Fruit fly (Drosophila melanogaster) whole organism, embryonic: ENCODE data around the gene CG5172.

Experiments used
- Atf6 ChIP-seq: fragments of 200-800 bp; sonication (Bioruptor generic); IDR thresholded peaks from 2 replicates; pipeline ENCODE4 v1.3.6; 2022; ENCODE audit warnings: missing biosample characterization, missing genetic modification characterization
- B-H1 ChIP-seq: fragments of 200-800 bp; sonication (Bioruptor generic); IDR thresholded peaks from 3 replicates; pipeline ENCODE4 v1.3.6; 2022; ENCODE audit warnings: missing biosample characterization, missing genetic modification characterization
- CG12769 ChIP-seq: fragments of 200-800 bp; sonication (Bioruptor generic); optimal IDR thresholded peaks from 2 replicates; lab custom pipeline; 2019; ENCODE audit warnings: missing biosample characterization, mild to moderate bottlenecking, missing genetic modification characterization, moderate library complexity
- CG13296 ChIP-seq: fragments of 200-800 bp; sonication (Bioruptor generic); optimal IDR thresholded peaks from 3 replicates; lab custom pipeline; 2018; ENCODE audit warnings: missing biosample characterization, mild to moderate bottlenecking, missing genetic modification characterization
- CG14667 ChIP-seq: fragments of 200-800 bp; sonication (Bioruptor generic); IDR thresholded peaks from 2 replicates; pipeline ENCODE4 v1.3.6; 2022; ENCODE audit warnings: missing biosample characterization, missing genetic modification characterization
- CG15514 ChIP-seq: fragments of 200-800 bp; sonication (Bioruptor generic); optimal IDR thresholded peaks from 3 replicates; lab custom pipeline; 2017; ENCODE audit warnings: missing biosample characterization, missing genetic modification characterization, mild to moderate bottlenecking, moderate library complexity, missing genetic modification reagents
- CG1602 ChIP-seq: fragments of 200-800 bp; sonication (Bioruptor generic); optimal IDR thresholded peaks from 3 replicates; lab custom pipeline; 2016; ENCODE audit warnings: missing biosample characterization, missing genetic modification characterization
- CG16815 ChIP-seq: fragments of 200-800 bp; sonication (Bioruptor generic); optimal IDR thresholded peaks from 3 replicates; lab custom pipeline; 2017; ENCODE audit warnings: missing biosample characterization, mild to moderate bottlenecking, missing genetic modification characterization
- CG17328 ChIP-seq: fragments of 200-800 bp; sonication (Bioruptor generic); IDR thresholded peaks from 2 replicates; pipeline ENCODE4 v1.3.6; 2022; ENCODE audit warnings: missing biosample characterization, missing genetic modification characterization
- CG17612 ChIP-seq: fragments of 200-800 bp; sonication (Bioruptor generic); IDR thresholded peaks from 2 replicates; pipeline ENCODE4 v1.3.6; 2022; ENCODE audit warnings: missing biosample characterization, missing genetic modification characterization
- CG31224 ChIP-seq: fragments of 200-800 bp; sonication (Bioruptor generic); IDR thresholded peaks from 2 replicates; pipeline ENCODE4 v1.3.6; 2022; ENCODE audit warnings: missing biosample characterization, missing genetic modification characterization
- CG31441 ChIP-seq: fragments of 200-800 bp; sonication (Bioruptor generic); IDR thresholded peaks from 2 replicates; pipeline ENCODE4 v1.3.6; 2022; ENCODE audit warnings: missing biosample characterization, missing genetic modification characterization
- CG32767 ChIP-seq: fragments of 200-800 bp; sonication (Bioruptor generic); IDR thresholded peaks from 2 replicates; pipeline ENCODE4 v1.3.6; 2022; ENCODE audit warnings: missing biosample characterization, missing genetic modification characterization
- CG32772 ChIP-seq: fragments of 200-800 bp; sonication (Bioruptor generic); IDR thresholded peaks from 2 replicates; pipeline ENCODE4 v1.3.6; 2022; ENCODE audit warnings: missing biosample characterization, missing genetic modification characterization
- CG3726 ChIP-seq: fragments of 200-800 bp; sonication (Bioruptor generic); IDR thresholded peaks from 3 replicates; pipeline ENCODE4, ENCODE4 v1.3.6; 2022; ENCODE audit warnings: missing biosample characterization, missing genetic modification characterization
- CG3838 ChIP-seq: fragments of 200-800 bp; sonication (Bioruptor generic); optimal IDR thresholded peaks from 3 replicates; lab custom pipeline; 2016; ENCODE audit warnings: missing biosample characterization, missing genetic modification characterization
- CG3847 ChIP-seq: fragments of 200-800 bp; sonication (Bioruptor generic); IDR thresholded peaks from 2 replicates; pipeline ENCODE4 v1.3.6; 2022; ENCODE audit warnings: missing biosample characterization, missing genetic modification characterization
- CG7372 ChIP-seq: fragments of 200-800 bp; sonication (Bioruptor generic); IDR thresholded peaks from 2 replicates; pipeline ENCODE4 v1.3.6; 2022; ENCODE audit warnings: missing biosample characterization, missing genetic modification characterization
- CG7839 ChIP-seq: fragments of 200-800 bp; sonication (Bioruptor generic); optimal IDR thresholded peaks from 3 replicates; lab custom pipeline; 2018; ENCODE audit warnings: missing biosample characterization, mild to moderate bottlenecking, missing genetic modification characterization, moderate library complexity
- CG9817 ChIP-seq: fragments of 200-800 bp; sonication (Bioruptor generic); optimal IDR thresholded peaks from 2 replicates; lab custom pipeline; 2018; ENCODE audit warnings: missing biosample characterization, mild to moderate bottlenecking, missing genetic modification characterization, moderate library complexity
- CoRest ChIP-seq: fragments of 200-800 bp; sonication (Bioruptor generic); optimal IDR thresholded peaks from 3 replicates; lab custom pipeline; 2018; ENCODE audit warnings: missing biosample characterization, mild to moderate bottlenecking, missing genetic modification characterization, moderate library complexity
- D ChIP-seq, 2 experiments: fragments of 200-800 bp in 1 of 2; fragments of >200 bp in 1 of 2; sonication (Bioruptor generic) in 1 of 2; optimal IDR thresholded peaks; 2 replicates in 1 of 2; 3 replicates in 1 of 2; lab custom pipeline; 2017; ENCODE audit warnings: mild to moderate bottlenecking in 1 of 2, missing biosample characterization in 1 of 2, missing genetic modification characterization in 1 of 2, missing genetic modification reagents in 1 of 2
- Dbx ChIP-seq: fragments of 200-800 bp; sonication (Bioruptor generic); IDR thresholded peaks from 3 replicates; pipeline ENCODE4 v1.3.6; 2022; ENCODE audit warnings: missing biosample characterization, missing genetic modification characterization
- Drgx ChIP-seq: fragments of 200-800 bp; sonication (Bioruptor generic); IDR thresholded peaks from 2 replicates; pipeline ENCODE4 v1.3.6; 2022; ENCODE audit warnings: missing biosample characterization, missing genetic modification characterization
- E2f2 ChIP-seq: fragments of 200-800 bp; sonication (Bioruptor generic); IDR thresholded peaks from 2 replicates; pipeline ENCODE4 v1.3.6; 2022; ENCODE audit warnings: missing biosample characterization, missing genetic modification characterization
- Oaz ChIP-seq: fragments of 200-800 bp; sonication (Bioruptor generic); IDR thresholded peaks from 2 replicates; pipeline ENCODE4 v1.3.6; 2022; ENCODE audit warnings: missing biosample characterization, missing genetic modification characterization
- Oli ChIP-seq: fragments of 200-800 bp; sonication (Bioruptor generic); optimal IDR thresholded peaks from 2 replicates; lab custom pipeline; 2018; ENCODE audit warnings: missing biosample characterization, mild to moderate bottlenecking, missing genetic modification characterization, moderate library complexity
- Rx ChIP-seq: fragments of 200-800 bp; sonication (Bioruptor generic); IDR thresholded peaks from 2 replicates; pipeline ENCODE4 v1.3.6; 2022; ENCODE audit warnings: missing biosample characterization, missing genetic modification characterization
- Scr ChIP-seq: fragments of 200-800 bp; sonication (Bioruptor generic); IDR thresholded peaks from 2 replicates; pipeline ENCODE4 v1.3.6; 2022; ENCODE audit warnings: missing biosample characterization, missing genetic modification characterization; ENCODE audit not compliant: partially characterized antibody
- Ssrp ChIP-seq: fragments of 200-800 bp; sonication (Bioruptor generic); optimal IDR thresholded peaks from 2 replicates; lab custom pipeline; 2018; ENCODE audit warnings: missing biosample characterization, mild to moderate bottlenecking, missing genetic modification characterization, moderate library complexity
- ase ChIP-seq: fragments of 200-800 bp; sonication (Bioruptor generic); IDR thresholded peaks from 3 replicates; pipeline ENCODE4 v1.3.6; 2022; ENCODE audit warnings: missing biosample characterization, missing genetic modification characterization
- bab2 ChIP-seq: fragments of 200-800 bp; sonication (Bioruptor generic); optimal IDR thresholded peaks from 2 replicates; lab custom pipeline; 2016; ENCODE audit warnings: missing biosample characterization, missing genetic modification characterization
- bsh ChIP-seq, 2 experiments: fragments of 200-800 bp; sonication (Bioruptor generic); optimal IDR thresholded peaks; 2 replicates each; lab custom pipeline; 2017 to 2018; ENCODE audit warnings: mild to moderate bottlenecking in 2 of 2, missing biosample characterization in 2 of 2, missing genetic modification characterization in 2 of 2, moderate library complexity in 1 of 2
- chinmo ChIP-seq: fragments of 200-800 bp; sonication (Bioruptor generic); IDR thresholded peaks from 4 replicates; pipeline ENCODE4 v1.3.6; 2022; ENCODE audit warnings: missing biosample characterization, missing genetic modification characterization; ENCODE audit not compliant: partially characterized antibody
- crol ChIP-seq: fragments of 200-800 bp; sonication (Bioruptor generic); IDR thresholded peaks from 2 replicates; pipeline ENCODE4 v1.3.6; 2022; ENCODE audit warnings: missing biosample characterization, missing genetic modification characterization
- danr ChIP-seq: fragments of 200-800 bp; sonication (Bioruptor generic); IDR thresholded peaks from 2 replicates; pipeline ENCODE4 v1.3.6; 2022; ENCODE audit warnings: missing biosample characterization, missing genetic modification characterization
- eyg ChIP-seq: fragments of 200-800 bp; sonication (Bioruptor generic); optimal IDR thresholded peaks from 3 replicates; lab custom pipeline; 2016; ENCODE audit warnings: missing biosample characterization, missing genetic modification characterization
- gem ChIP-seq: fragments of 200-800 bp; sonication (Bioruptor generic); optimal IDR thresholded peaks from 2 replicates; lab custom pipeline; 2019; ENCODE audit warnings: missing biosample characterization, mild to moderate bottlenecking, missing genetic modification characterization, moderate library complexity
- grn ChIP-seq: fragments of 200-800 bp; sonication (Bioruptor generic); optimal IDR thresholded peaks from 3 replicates; lab custom pipeline; 2017; ENCODE audit warnings: missing biosample characterization, missing genetic modification characterization
- lbe ChIP-seq: fragments of 200-800 bp; sonication (Bioruptor generic); optimal IDR thresholded peaks from 2 replicates; lab custom pipeline; 2016; ENCODE audit warnings: missing biosample characterization, mild to moderate bottlenecking, missing genetic modification characterization
- nom ChIP-seq: fragments of 200-800 bp; sonication (Bioruptor generic); optimal IDR thresholded peaks from 2 replicates; lab custom pipeline; 2017; ENCODE audit warnings: missing biosample characterization, missing genetic modification characterization, mild to moderate bottlenecking, moderate library complexity, missing genetic modification reagents
- pho ChIP-seq: fragments of 200-800 bp; sonication (Bioruptor generic); optimal IDR thresholded peaks from 2 replicates; lab custom pipeline; 2016; ENCODE audit warnings: missing biosample characterization, missing genetic modification characterization
- psq ChIP-seq: fragments of 200-800 bp; sonication (Bioruptor generic); optimal IDR thresholded peaks from 2 replicates; lab custom pipeline; 2017; ENCODE audit warnings: missing biosample characterization, missing genetic modification characterization
- pum ChIP-seq: fragments of 200-800 bp; sonication (Bioruptor generic); optimal IDR thresholded peaks from 2 replicates; lab custom pipeline; 2016; ENCODE audit warnings: missing biosample characterization, missing genetic modification characterization
- row ChIP-seq: fragments of 200-800 bp; sonication (Bioruptor generic); IDR thresholded peaks from 3 replicates; pipeline ENCODE4 v1.3.6; 2022; ENCODE audit warnings: missing biosample characterization, missing genetic modification characterization
- sens ChIP-seq: fragments of 200-800 bp; sonication (Bioruptor generic); peaks from one replicate; lab custom pipeline; 2016; ENCODE audit warnings: missing biosample characterization, missing genetic modification characterization
- stc ChIP-seq: fragments of 200-800 bp; sonication (Bioruptor generic); IDR thresholded peaks from 2 replicates; pipeline ENCODE4 v1.3.6; 2022; ENCODE audit warnings: missing biosample characterization, missing genetic modification characterization
- tio ChIP-seq: fragments of 200-800 bp; sonication (Bioruptor generic); optimal IDR thresholded peaks from 2 replicates; lab custom pipeline; 2017; ENCODE audit warnings: missing biosample characterization, missing genetic modification characterization, inconsistent platforms
- ttk ChIP-seq: fragments of 200-800 bp; sonication (Bioruptor generic); IDR thresholded peaks from 2 replicates; pipeline ENCODE4 v2.1.2; 2022; ENCODE audit warnings: missing biosample characterization, missing genetic modification characterization
- zf30C ChIP-seq: fragments of 200-800 bp; sonication (Bioruptor generic); optimal IDR thresholded peaks from 3 replicates; lab custom pipeline; 2018; ENCODE audit warnings: missing biosample characterization, mild to moderate bottlenecking, missing genetic modification characterization

CG5172 gene

dm6 chrX:17176542-17176941 lies 44.7 kb upstream of the CG5172 start (continued):
- TF ChIP-seq CG14667 (GFP tag; lab: Robert Waterston, UW) (0 out of 2 replicates have a peak, but pooled peaks have one; percentile 22), crol (GFP tag; lab: Robert Waterston, UW) (no peak), bsh (GFP tag; optimal IDR thresholded peaks at IDR 0.05; lab: Kevin White, UChicago) (peak; percentile 29 to 31), sens (GFP tag; lab: Kevin White, UChicago) (peak; percentile 83), B-H1 (peak; percentile 30; the same call in 2 of the 3 replicates), CG17612 (GFP tag; lab: Robert Waterston, UW) (no peak), Scr (GFP tag; lab: Robert Waterston, UW) (no peak), CG3838 (no peak), grn (GFP tag; lab: Kevin White, UChicago) (no peak), CG12769 (peak; percentile 32), Oaz (peak; percentile 41; the same call in 1 of the 2 replicates), Drgx (GFP tag; lab: Robert Waterston, UW) (peak; percentile 60), eyg (GFP tag; lab: Kevin White, UChicago) (no peak), chinmo (no peak), lbe (GFP tag; lab: Kevin White, UChicago) (no peak), ttk (GFP tag; lab: Robert Waterston, UW) (peak; percentile 48), CG3726 (GFP tag; lab: Robert Waterston, UW) (0 out of 3 replicates have a peak, but pooled peaks have one; percentile 43), CG32767 (GFP tag; lab: Robert Waterston, UW) (no peak), danr (GFP tag; lab: Robert Waterston, UW) (0 out of 2 replicates have a peak, but pooled peaks have one; percentile 6), Atf6 (GFP tag; lab: Robert Waterston, UW) (peak; percentile 72), psq (GFP tag; lab: Kevin White, UChicago) (no peak), CG9817 (tag; lab: Kevin White, UChicago) (peak; percentile 35), CG13296 (GFP tag; lab: Kevin White, UChicago) (peak; percentile 38), pho (GFP tag; lab: Kevin White, UChicago) (no peak), D (optimal IDR thresholded peaks at IDR 0.05; lab: Kevin White, UChicago) (no peak), D (GFP tag; optimal IDR thresholded peaks at IDR 0.05; lab: Kevin White, UChicago) (no peak), stc (peak; percentile 68), CG16815 (GFP tag; lab: Kevin White, UChicago) (no peak), nom (no peak), pum (GFP tag; lab: Kevin White, UChicago) (peak; percentile 46), row (GFP tag; lab: Robert Waterston, UW) (peak; percentile 77), CG17328 (GFP tag; lab: Robert Waterston, UW) (peak; percentile 56), CG1602 (GFP tag; lab: Kevin White, UChicago) (no peak), CG15514 (GFP tag; lab: Kevin White, UChicago) (peak; percentile 43), CG31441 (GFP tag; lab: Robert Waterston, UW) (no peak), CG7372 (peak; percentile 51; the same call in 1 of the 2 replicates), CG31224 (0 out of 2 replicates have a peak, but pooled peaks have one; percentile 20), CG3847 (GFP tag; lab: Robert Waterston, UW) (peak; percentile 44; the same call in 1 of the 2 replicates), bab2 (GFP tag; lab: Kevin White, UChicago) (peak; percentile 43), Ssrp (no peak), ase (GFP tag; lab: Robert Waterston, UW) (peak; percentile 72), CoRest (tag; lab: Kevin White, UChicago) (peak; percentile 40), Dbx (GFP tag; lab: Robert Waterston, UW) (peak; percentile 61; the same call in 2 of the 3 replicates), zf30C (GFP tag; lab: Kevin White, UChicago) (no peak), CG7839 (peak; percentile 62), gem (peak; percentile 70), tio (peak; percentile 43), CG32772 (GFP tag; lab: Robert Waterston, UW) (peak; percentile 49; the same call in 1 of the 2 replicates), Oli (tag; lab: Kevin White, UChicago) (peak; percentile 45), Rx (peak; percentile 47; the same call in 1 of the 2 replicates), E2f2 (GFP tag; lab: Robert Waterston, UW) (0 out of 2 replicates have a peak, but pooled peaks have one; percentile 32)
